Worm (Caenorhabditis elegans) whole organism, mixed stage, embryonic: ENCODE measurements around the gene mob-1.

ENCODE experiments used
- M03D4.4 ChIP-seq: sonication (generic microtip); optimal IDR thresholded peaks from 2 replicates; lab custom pipeline; 2017; ENCODE audit warnings: mild to moderate bottlenecking, missing genetic modification characterization, missing compliant biosample characterization
- bed-3 ChIP-seq: fragments of 200-800 bp; sonication (Bioruptor generic); optimal IDR thresholded peaks from 3 replicates; lab custom pipeline; 2018; ENCODE audit warnings: mild to moderate bottlenecking, missing genetic modification characterization, moderate library complexity, missing compliant biosample characterization
- blmp-1 ChIP-seq: fragments of 150-350 bp; optimal IDR thresholded peaks from 2 replicates; lab custom pipeline; 2014; ENCODE audit warnings: missing biosample characterization, missing genetic modification characterization
- ceh-39 ChIP-seq: fragments of 150-350 bp; optimal IDR thresholded peaks from 2 replicates; lab custom pipeline; 2014; ENCODE audit warnings: missing biosample characterization, missing genetic modification characterization
- ceh-43 ChIP-seq: fragments of 200-800 bp; sonication (Bioruptor generic); optimal IDR thresholded peaks from 2 replicates; lab custom pipeline; 2018; ENCODE audit warnings: mild to moderate bottlenecking, missing genetic modification characterization, moderate library complexity, missing compliant biosample characterization
- ceh-83 ChIP-seq: fragments of 200-800 bp; sonication (Bioruptor generic); optimal IDR thresholded peaks from 2 replicates; lab custom pipeline; 2018; ENCODE audit warnings: mild to moderate bottlenecking, missing genetic modification characterization, missing compliant biosample characterization
- ces-1 ChIP-seq: fragments of 150-350 bp; optimal IDR thresholded peaks from 2 replicates; lab custom pipeline; 2014; ENCODE audit warnings: missing biosample characterization, missing genetic modification reagents, missing genetic modification characterization
- cnd-1 ChIP-seq: fragments of 200-800 bp; sonication (Bioruptor generic); optimal IDR thresholded peaks from 2 replicates; lab custom pipeline; 2018; ENCODE audit warnings: mild to moderate bottlenecking, missing genetic modification characterization, missing compliant biosample characterization
- drap-1 ChIP-seq: fragments of 200-800 bp; sonication (Bioruptor generic); optimal IDR thresholded peaks from 3 replicates; lab custom pipeline; 2018; ENCODE audit warnings: mild to moderate bottlenecking, missing genetic modification characterization, missing compliant biosample characterization
- elt-1 ChIP-seq: sonication (generic microtip); optimal IDR thresholded peaks from 2 replicates; lab custom pipeline; 2017; ENCODE audit warnings: missing genetic modification characterization, mild to moderate bottlenecking, missing compliant biosample characterization, antibody characterized with exemption, moderate library complexity, borderline replicate concordance; ENCODE audit not compliant: insufficient read depth
- elt-3 ChIP-seq: fragments of 150-350 bp; optimal IDR thresholded peaks from 2 replicates; lab custom pipeline; 2014; ENCODE audit warnings: missing biosample characterization, missing genetic modification characterization
- ham-2 ChIP-seq: fragments of 200-800 bp; sonication (Bioruptor generic); optimal IDR thresholded peaks from 2 replicates; lab custom pipeline; 2018; ENCODE audit warnings: mild to moderate bottlenecking, missing genetic modification characterization, missing compliant biosample characterization
- hlh-1 ChIP-seq: fragments of 150-350 bp; optimal IDR thresholded peaks from 2 replicates; lab custom pipeline; 2014; ENCODE audit warnings: missing biosample characterization, missing genetic modification reagents, missing genetic modification characterization
- lin-13 ChIP-seq: fragments of 150-350 bp; optimal IDR thresholded peaks from 2 replicates; lab custom pipeline; 2014; ENCODE audit warnings: missing biosample characterization, missing genetic modification characterization
- lin-32 ChIP-seq: fragments of 200-800 bp; sonication (Bioruptor generic); optimal IDR thresholded peaks from 2 replicates; lab custom pipeline; 2018; ENCODE audit warnings: mild to moderate bottlenecking, missing genetic modification characterization, missing compliant biosample characterization
- lsy-2 ChIP-seq: fragments of 150-350 bp; optimal IDR thresholded peaks from 2 replicates; lab custom pipeline; 2014; ENCODE audit warnings: missing biosample characterization, missing genetic modification characterization
- mab-5 ChIP-seq: fragments of 150-350 bp; optimal IDR thresholded peaks from 2 replicates; lab custom pipeline; 2014; ENCODE audit warnings: missing biosample characterization, missing genetic modification characterization
- mep-1 ChIP-seq: fragments of 150-350 bp; optimal IDR thresholded peaks from 2 replicates; lab custom pipeline; 2017; ENCODE audit warnings: missing biosample characterization, missing genetic modification reagents, missing genetic modification characterization, inconsistent platforms
- mls-2 ChIP-seq: sonication (generic microtip); optimal IDR thresholded peaks from 2 replicates; lab custom pipeline; 2016; ENCODE audit warnings: mild to moderate bottlenecking, missing genetic modification characterization, moderate library complexity, missing compliant biosample characterization
- nhr-12 ChIP-seq: fragments of 150-350 bp; optimal IDR thresholded peaks from 2 replicates; lab custom pipeline; 2014; ENCODE audit warnings: missing biosample characterization, missing genetic modification characterization
- nhr-2 ChIP-seq: fragments of 150-350 bp; optimal IDR thresholded peaks from 2 replicates; lab custom pipeline; 2014; ENCODE audit warnings: missing biosample characterization, missing genetic modification characterization
- nhr-237 ChIP-seq: fragments of 150-350 bp; optimal IDR thresholded peaks from 2 replicates; lab custom pipeline; 2014; ENCODE audit warnings: missing biosample characterization, missing genetic modification characterization
- nhr-28 ChIP-seq: fragments of 150-350 bp; optimal IDR thresholded peaks from 2 replicates; lab custom pipeline; 2014; ENCODE audit warnings: missing biosample characterization, missing genetic modification characterization
- nhr-76 ChIP-seq: sonication (generic microtip); optimal IDR thresholded peaks from 2 replicates; lab custom pipeline; 2017; ENCODE audit warnings: missing biosample characterization, missing genetic modification characterization
- pha-4 ChIP-seq: fragments of 150-350 bp; optimal IDR thresholded peaks from 2 replicates; lab custom pipeline; 2018; ENCODE audit warnings: missing biosample characterization, missing genetic modification reagents, missing genetic modification characterization
- sem-2 ChIP-seq: fragments of 200-800 bp; sonication (Bioruptor generic); optimal IDR thresholded peaks from 2 replicates; lab custom pipeline; 2018; ENCODE audit warnings: mild to moderate bottlenecking, missing genetic modification characterization, missing compliant biosample characterization
- snpc-4 ChIP-seq: fragments of 150-350 bp; optimal IDR thresholded peaks from 2 replicates; lab custom pipeline; 2014; ENCODE audit warnings: missing biosample characterization, missing genetic modification characterization
- sptf-1 ChIP-seq: sonication (generic microtip); optimal IDR thresholded peaks from 2 replicates; lab custom pipeline; 2017; ENCODE audit warnings: mild to moderate bottlenecking, missing genetic modification characterization, moderate library complexity, missing compliant biosample characterization
- unc-120 ChIP-seq: sonication (generic microtip); optimal IDR thresholded peaks from 2 replicates; lab custom pipeline; 2017; ENCODE audit warnings: missing genetic modification characterization, missing compliant biosample characterization; ENCODE audit not compliant: poor library complexity, severe bottlenecking
- unc-62 ChIP-seq: fragments of 150-350 bp; optimal IDR thresholded peaks from 2 replicates; lab custom pipeline; 2014; ENCODE audit warnings: missing biosample characterization, missing genetic modification reagents, missing genetic modification characterization
- ztf-11 ChIP-seq: fragments of 150-350 bp; optimal IDR thresholded peaks from 2 replicates; lab custom pipeline; 2014; ENCODE audit warnings: missing biosample characterization, missing genetic modification characterization

Gene mob-1

DNA sequence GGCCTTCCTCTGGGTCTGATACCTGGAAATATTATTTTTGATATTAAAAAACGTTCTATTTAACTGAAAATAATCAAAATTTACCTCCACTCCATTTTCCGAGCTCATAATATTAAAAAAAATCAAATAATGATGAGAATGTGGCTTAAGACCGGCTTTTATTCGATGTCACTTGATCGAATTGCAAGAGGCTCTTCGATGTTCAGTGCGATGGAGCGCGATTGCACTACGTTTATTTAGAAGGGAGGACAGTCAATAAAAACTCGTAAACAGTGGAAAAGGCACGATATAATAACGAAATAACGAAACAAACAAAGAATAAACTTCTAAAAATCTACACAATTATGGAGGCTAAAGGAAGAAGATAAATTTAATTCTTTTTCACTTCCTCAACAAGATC lies 5.6 kb upstream of the mob-1 start, which contains the start of gene tag-30:
tag-30 (minus strand) TSS at position 383 of the 400 bp plus-strand sequence.
- TF ChIP-seq lsy-2 (tag; lab: Kevin White, UChicago), result peak; percentile 2
- no peak for TF ChIP-seq lin-13 (tag; lab: Kevin White, UChicago)
- peak; percentile 8 for TF ChIP-seq drap-1 (GFP tag; lab: Kevin White, UChicago)
- no peak for TF ChIP-seq bed-3
- TF ChIP-seq elt-3 (tag; lab: Kevin White, UChicago), result no peak
- TF ChIP-seq nhr-2 (tag; lab: Kevin White, UChicago), result no peak
- no peak for TF ChIP-seq M03D4.4 (tag; lab: Kevin White, UChicago)
- peak; percentile 24 for TF ChIP-seq sptf-1 (tag; lab: Kevin White, UChicago)
- TF ChIP-seq mep-1 (tag; lab: Kevin White, UChicago), result peak; percentile 60
- TF ChIP-seq nhr-12 (tag; lab: Kevin White, UChicago), result no peak
- TF ChIP-seq hlh-1 (tag; lab: Kevin White, UChicago), result peak; percentile 29
- peak; percentile 81 for TF ChIP-seq pha-4 (tag; lab: Kevin White, UChicago)
- peak; percentile 75 for TF ChIP-seq ces-1 (GFP tag; lab: Kevin White, UChicago)
- TF ChIP-seq ceh-39, result peak; percentile 34
- no peak for TF ChIP-seq unc-62 (GFP tag; lab: Kevin White, UChicago)

DNA sequence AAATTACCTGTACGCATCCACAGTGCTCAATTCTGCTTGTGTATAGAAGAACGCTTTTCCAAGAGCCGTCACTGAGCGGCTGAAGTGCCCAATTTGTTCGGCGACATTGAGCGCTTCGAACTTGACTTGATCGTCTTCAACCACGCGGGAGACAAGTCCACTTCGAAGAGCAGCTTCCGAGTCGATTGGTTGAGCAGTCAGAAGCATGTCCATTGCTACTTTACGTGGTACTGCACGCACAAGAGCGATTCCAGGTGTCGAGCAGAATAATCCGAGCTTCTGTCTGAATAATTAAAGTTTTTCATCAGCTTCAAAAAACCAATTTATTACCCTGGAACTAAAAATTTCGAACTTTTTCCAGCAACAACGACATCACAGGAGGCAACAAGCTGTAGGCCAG lies 4.9 kb upstream of the mob-1 start:
- TF ChIP-seq nhr-76 (tag; lab: Kevin White, UChicago), result no peak
- no peak for TF ChIP-seq ceh-43 (GFP tag; lab: Kevin White, UChicago)
- no peak for TF ChIP-seq lin-32 (GFP tag; lab: Kevin White, UChicago)
- no peak for TF ChIP-seq bed-3
- TF ChIP-seq elt-3 (tag; lab: Kevin White, UChicago), result no peak
- TF ChIP-seq sptf-1 (tag; lab: Kevin White, UChicago), result no peak
- no peak for TF ChIP-seq ceh-83
- no peak for TF ChIP-seq cnd-1 (tag; lab: Kevin White, UChicago)
- TF ChIP-seq M03D4.4 (tag; lab: Kevin White, UChicago), result no peak
- no peak for TF ChIP-seq nhr-2 (tag; lab: Kevin White, UChicago)
- no peak for TF ChIP-seq drap-1 (GFP tag; lab: Kevin White, UChicago)
- no peak for TF ChIP-seq nhr-12 (tag; lab: Kevin White, UChicago)
- TF ChIP-seq pha-4 (tag; lab: Kevin White, UChicago), result no peak
- no peak for TF ChIP-seq mls-2 (tag; lab: Kevin White, UChicago)

DNA sequence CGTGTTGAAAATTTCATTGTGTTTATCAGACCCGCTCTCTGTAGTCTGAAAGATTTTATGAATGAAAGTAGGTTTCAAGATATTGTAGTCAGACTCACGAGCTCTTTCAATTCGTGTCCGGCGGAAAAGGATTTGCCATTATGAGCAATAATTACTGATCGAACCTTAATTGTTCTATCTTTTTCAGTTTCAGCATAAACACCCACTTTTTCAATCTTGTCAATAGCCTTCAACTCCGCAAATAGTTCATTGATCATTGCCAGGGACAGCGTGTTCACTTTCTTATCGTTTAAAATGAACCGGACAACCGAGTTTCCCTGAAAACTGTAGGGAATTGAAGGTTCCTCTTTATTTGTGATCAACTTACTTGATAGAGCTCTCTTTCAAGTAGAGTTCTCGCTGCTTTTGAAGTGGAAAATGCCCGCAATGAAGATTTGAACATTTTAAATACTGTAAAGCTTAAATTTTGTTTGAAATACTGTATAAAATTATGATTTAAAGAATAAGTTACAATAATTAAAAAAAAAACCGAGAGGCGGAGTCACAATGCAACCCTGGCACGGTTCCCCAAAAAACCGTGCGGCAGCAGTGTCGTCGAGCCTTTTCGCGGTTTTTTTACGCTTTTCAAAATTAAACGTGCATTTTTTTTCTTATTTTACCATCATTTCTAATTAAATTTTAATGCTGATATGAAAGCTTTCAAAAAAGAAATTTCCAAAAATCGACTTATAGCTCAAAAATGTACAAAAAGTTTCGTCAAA lies 4.3 kb upstream of the mob-1 start, which contains the start of gene ech-2:
ech-2 (minus strand) TSS at position 452 of the 761 bp plus-strand sequence.
- TF ChIP-seq ceh-43 (GFP tag; lab: Kevin White, UChicago), result no peak
- no peak for TF ChIP-seq snpc-4
- no peak for TF ChIP-seq mls-2 (tag; lab: Kevin White, UChicago)
- no peak for TF ChIP-seq elt-1 (tag; lab: Kevin White, UChicago)
- TF ChIP-seq hlh-1 (tag; lab: Kevin White, UChicago), result peak; percentile 27
- TF ChIP-seq lin-13 (tag; lab: Kevin White, UChicago), result no peak
- peak; percentile 60 for TF ChIP-seq mep-1 (tag; lab: Kevin White, UChicago)
- no peak for TF ChIP-seq ceh-83
- TF ChIP-seq sptf-1 (tag; lab: Kevin White, UChicago), result no peak
- TF ChIP-seq blmp-1, result no peak
- no peak for TF ChIP-seq lin-32 (GFP tag; lab: Kevin White, UChicago)
- no peak for TF ChIP-seq nhr-12 (tag; lab: Kevin White, UChicago)
- no peak for TF ChIP-seq ces-1 (GFP tag; lab: Kevin White, UChicago)
- no peak for TF ChIP-seq ham-2 (GFP tag; lab: Kevin White, UChicago)
- peak; percentile 4 for TF ChIP-seq lsy-2 (tag; lab: Kevin White, UChicago)
- no peak for TF ChIP-seq bed-3
- TF ChIP-seq pha-4 (tag; lab: Kevin White, UChicago), result no peak
- no peak for TF ChIP-seq nhr-237 (tag; lab: Kevin White, UChicago)
- TF ChIP-seq ceh-39, result no peak
- TF ChIP-seq unc-120 (tag; lab: Kevin White, UChicago), result no peak
- TF ChIP-seq M03D4.4 (tag; lab: Kevin White, UChicago), result no peak
- no peak for TF ChIP-seq cnd-1 (tag; lab: Kevin White, UChicago)

DNA sequence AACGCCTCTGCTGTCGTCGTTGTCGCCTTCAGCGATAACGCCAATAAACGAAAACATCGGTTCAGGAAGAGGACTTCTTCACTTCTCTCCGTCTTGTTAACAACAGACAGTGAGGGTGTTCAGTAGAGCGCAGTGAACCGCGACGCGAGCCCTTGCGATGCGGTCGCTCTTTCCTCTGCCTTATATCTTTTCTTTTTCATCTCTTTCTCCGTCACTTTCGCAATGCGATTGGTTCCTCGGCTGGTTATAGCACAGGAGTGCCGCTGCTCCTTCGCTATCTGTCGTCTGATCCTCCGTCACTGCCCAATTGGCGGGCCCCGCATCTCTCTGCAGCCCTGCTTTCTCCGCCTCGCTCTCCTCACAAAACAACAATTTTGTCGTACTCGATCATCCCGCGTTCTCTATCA lies 3.2 kb upstream of the mob-1 start:
- peak; percentile 92 for TF ChIP-seq ham-2 (GFP tag; lab: Kevin White, UChicago)
- peak; percentile 62 for TF ChIP-seq unc-62 (GFP tag; lab: Kevin White, UChicago)
- no peak for TF ChIP-seq nhr-28 (tag; lab: Kevin White, UChicago)
- no peak for TF ChIP-seq nhr-76 (tag; lab: Kevin White, UChicago)
- TF ChIP-seq mep-1 (tag; lab: Kevin White, UChicago), result peak; percentile 54
- TF ChIP-seq ztf-11 (tag; lab: Kevin White, UChicago), result peak; percentile 37
- peak; percentile 28 for TF ChIP-seq mls-2 (tag; lab: Kevin White, UChicago)
- no peak for TF ChIP-seq mab-5 (tag; lab: Kevin White, UChicago)
- TF ChIP-seq ceh-83, result no peak
- TF ChIP-seq ces-1 (GFP tag; lab: Kevin White, UChicago), result peak; percentile 69
- no peak for TF ChIP-seq nhr-12 (tag; lab: Kevin White, UChicago)
- no peak for TF ChIP-seq sem-2 (GFP tag; lab: Kevin White, UChicago)
- peak; percentile 59 for TF ChIP-seq M03D4.4 (tag; lab: Kevin White, UChicago)
- peak; percentile 19 for TF ChIP-seq sptf-1 (tag; lab: Kevin White, UChicago)
- no peak for TF ChIP-seq ceh-43 (GFP tag; lab: Kevin White, UChicago)
- TF ChIP-seq ceh-39, result no peak
- peak; percentile 75 for TF ChIP-seq pha-4 (tag; lab: Kevin White, UChicago)
- no peak for TF ChIP-seq lin-32 (GFP tag; lab: Kevin White, UChicago)
- peak; percentile 35 for TF ChIP-seq drap-1 (GFP tag; lab: Kevin White, UChicago)
- peak; percentile 67 for TF ChIP-seq lsy-2 (tag; lab: Kevin White, UChicago)
- TF ChIP-seq unc-120 (tag; lab: Kevin White, UChicago), result peak; percentile 87
- TF ChIP-seq snpc-4, result no peak
- peak; percentile 0 for TF ChIP-seq bed-3
- TF ChIP-seq lin-13 (tag; lab: Kevin White, UChicago), result peak; percentile 67
- TF ChIP-seq hlh-1 (tag; lab: Kevin White, UChicago), result peak; percentile 79
